Worm (Caenorhabditis elegans): Measurements from ENCODE around the gene Y44A6D.1.
A peak's percentile ranks its signal among the peaks of the same experiment; 100 is the strongest.

Gene Y44A6D.1

DNA sequence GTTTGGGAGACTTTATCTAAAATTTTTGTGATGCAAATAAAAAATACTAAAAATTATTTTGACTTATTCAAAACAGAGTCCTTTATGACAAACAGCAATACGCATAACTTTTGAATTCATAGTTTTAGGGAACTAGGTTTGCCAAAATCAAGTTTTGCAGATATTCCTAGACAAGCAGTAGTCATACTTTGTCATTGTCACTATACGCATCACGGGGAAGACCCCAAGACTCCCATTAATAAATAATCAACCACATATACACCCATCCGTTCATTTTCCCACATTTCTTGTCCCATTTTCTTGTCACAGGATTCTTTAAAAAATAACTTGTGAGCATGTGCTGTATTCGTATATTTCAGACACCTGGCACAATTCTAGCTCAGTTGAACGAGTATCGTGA is 24.6 kb upstream of the Y44A6D.1 start, which contains the start of gene Y44A6D.7:
Gene Y44A6D.7 (plus strand): TSS at position 301 of the 400 bp plus-strand sequence.
- TF ChIP-seq mls-2 (tag; optimal IDR thresholded peaks at IDR 0.05) (no peak), lin-32 (GFP tag; optimal IDR thresholded peaks at IDR 0.05) (no peak), lsy-2 (tag; optimal IDR thresholded peaks at IDR 0.05) (no peak), lin-13 (tag; optimal IDR thresholded peaks at IDR 0.05) (no peak), snpc-4 (tag; optimal IDR thresholded peaks at IDR 0.05) (no peak), elt-1 (tag; optimal IDR thresholded peaks at IDR 0.05; ENCODE audit: borderline replicate concordance, insufficient read depth) (no peak), unc-120 (tag; optimal IDR thresholded peaks at IDR 0.05; ENCODE audit: poor library complexity, severe bottlenecking) (no peak), nhr-237 (tag; optimal IDR thresholded peaks at IDR 0.05) (no peak), ham-2 (GFP tag; optimal IDR thresholded peaks at IDR 0.05) (no peak), nhr-76 (tag; optimal IDR thresholded peaks at IDR 0.05) (no peak), unc-39 (tag; optimal IDR thresholded peaks at IDR 0.05) (no peak), sptf-1 (tag; optimal IDR thresholded peaks at IDR 0.05) (no peak), sem-2 (GFP tag; optimal IDR thresholded peaks at IDR 0.05) (no peak), mab-5 (tag; optimal IDR thresholded peaks at IDR 0.05) (no peak), pha-4 (tag; optimal IDR thresholded peaks at IDR 0.05) (no peak)

ce11 chrV:20813646-20814045 is 23.8 kb upstream of the Y44A6D.1 start:
- no peak for TF ChIP-seq snpc-4 (tag; optimal IDR thresholded peaks at IDR 0.05)
- TF ChIP-seq mls-2 (tag; optimal IDR thresholded peaks at IDR 0.05): no peak
- no peak for TF ChIP-seq mab-5 (tag; optimal IDR thresholded peaks at IDR 0.05)

DNA sequence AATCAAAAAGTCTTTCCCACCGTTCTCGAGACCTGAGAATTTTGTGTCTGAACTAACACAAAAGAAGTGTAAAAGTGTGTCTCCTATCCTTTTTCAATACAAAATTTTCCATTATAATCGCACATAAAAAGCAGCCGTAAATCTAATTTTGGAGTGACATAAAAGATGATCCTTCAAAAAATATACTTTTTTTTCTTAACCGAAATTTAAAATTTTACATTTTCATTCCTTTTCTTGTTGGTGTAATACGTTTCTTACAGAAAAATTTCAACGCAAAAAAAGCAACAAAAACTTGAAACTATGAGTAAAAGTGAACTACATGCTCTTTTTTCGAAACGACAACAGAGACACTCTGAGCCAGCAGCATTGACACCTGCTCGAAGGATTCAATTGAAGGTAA is 17.2 kb upstream of the Y44A6D.1 start, which contains the start of gene Y44A6D.6:
Gene Y44A6D.6 (plus strand): TSS at position 301 of the 400 bp plus-strand sequence.
- TF ChIP-seq nhr-76 (tag; optimal IDR thresholded peaks at IDR 0.05) (no peak), ces-1 (GFP tag; optimal IDR thresholded peaks at IDR 0.05) (no peak), sptf-1 (tag; optimal IDR thresholded peaks at IDR 0.05) (no peak), pha-4 (tag; optimal IDR thresholded peaks at IDR 0.05) (no peak)

ce11 chrV:20802906-20803305 is 13.1 kb upstream of the Y44A6D.1 start, which contains the start of gene Y44A6D.5:
Y44A6D.5 (minus strand) TSS chrV:20803006.
- TF ChIP-seq lsy-2 (tag; optimal IDR thresholded peaks at IDR 0.05): no peak
- TF ChIP-seq ceh-83 (GFP tag; optimal IDR thresholded peaks at IDR 0.05): no peak
- TF ChIP-seq blmp-1 (tag; optimal IDR thresholded peaks at IDR 0.05): no peak
- no peak for TF ChIP-seq snpc-4 (tag; optimal IDR thresholded peaks at IDR 0.05)
- no peak for TF ChIP-seq ztf-11 (tag; optimal IDR thresholded peaks at IDR 0.05)
- TF ChIP-seq lin-32 (GFP tag; optimal IDR thresholded peaks at IDR 0.05): no peak
- TF ChIP-seq ces-1 (GFP tag; optimal IDR thresholded peaks at IDR 0.05): no peak
- no peak for TF ChIP-seq sptf-1 (tag; optimal IDR thresholded peaks at IDR 0.05)

DNA sequence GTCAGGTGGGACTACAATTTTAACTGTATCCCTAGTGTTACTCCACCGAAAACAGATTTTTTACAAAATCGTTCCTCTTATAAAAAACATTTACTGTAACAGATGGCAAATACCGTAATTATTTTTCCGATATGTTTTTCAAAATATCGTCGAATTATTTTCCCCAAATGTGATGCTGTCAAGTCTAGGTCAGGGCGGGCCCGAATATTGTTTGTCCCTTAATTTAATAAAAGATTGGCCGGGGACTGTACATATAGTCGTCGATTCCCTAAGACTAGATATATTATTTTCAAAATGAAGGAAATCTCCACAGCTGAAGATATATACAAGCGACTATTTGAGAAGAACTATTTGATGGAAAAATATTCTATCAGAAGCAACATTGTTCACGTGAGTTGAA is 8.1 kb upstream of the Y44A6D.1 start, which contains the start of gene sdf-9:
Gene sdf-9 (plus strand): TSS at position 301 of the 400 bp plus-strand sequence.
- TF ChIP-seq lsy-2 (tag; optimal IDR thresholded peaks at IDR 0.05): no peak
- no peak for TF ChIP-seq unc-120 (tag; optimal IDR thresholded peaks at IDR 0.05; ENCODE audit: poor library complexity, severe bottlenecking)
- TF ChIP-seq mep-1 (tag; optimal IDR thresholded peaks at IDR 0.05): no peak
- TF ChIP-seq mls-2 (tag; optimal IDR thresholded peaks at IDR 0.05): no peak
- no peak for TF ChIP-seq pha-4 (tag; optimal IDR thresholded peaks at IDR 0.05)
- TF ChIP-seq cnd-1 (tag; optimal IDR thresholded peaks at IDR 0.05): no peak
- no peak for TF ChIP-seq snpc-4 (tag; optimal IDR thresholded peaks at IDR 0.05)
- TF ChIP-seq ceh-39 (tag; optimal IDR thresholded peaks at IDR 0.05): no peak
- no peak for TF ChIP-seq sptf-1 (tag; optimal IDR thresholded peaks at IDR 0.05)
- TF ChIP-seq ham-2 (GFP tag; optimal IDR thresholded peaks at IDR 0.05): no peak
- no peak for TF ChIP-seq ces-1 (GFP tag; optimal IDR thresholded peaks at IDR 0.05)
- no peak for TF ChIP-seq M03D4.4 (tag; optimal IDR thresholded peaks at IDR 0.05)
- no peak for TF ChIP-seq nhr-12 (tag; optimal IDR thresholded peaks at IDR 0.05)
- no peak for TF ChIP-seq lin-32 (GFP tag; optimal IDR thresholded peaks at IDR 0.05)
- TF ChIP-seq zip-8 (tag; optimal IDR thresholded peaks at IDR 0.05): no peak
- TF ChIP-seq drap-1 (GFP tag; optimal IDR thresholded peaks at IDR 0.05): no peak

DNA sequence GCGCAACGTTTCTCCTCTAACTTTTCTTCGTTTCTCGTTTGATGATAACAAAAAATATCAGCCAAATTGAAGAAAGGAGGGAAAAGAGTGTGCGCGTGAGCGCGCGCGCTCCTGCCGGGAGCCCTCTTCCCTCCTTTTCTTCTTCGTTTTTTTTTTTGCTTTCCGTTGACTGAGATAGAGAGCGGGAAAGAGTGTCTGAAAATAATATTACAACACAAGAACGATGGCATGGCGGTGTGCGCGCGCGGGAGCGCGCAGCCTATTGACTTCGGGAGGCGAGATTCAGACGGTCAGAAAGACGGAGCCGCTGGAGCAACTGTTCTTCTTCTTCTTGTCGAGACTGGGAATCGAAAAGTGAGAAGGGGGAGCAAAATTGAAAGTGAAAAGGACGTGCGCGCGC is 3.9 kb upstream of the Y44A6D.1 start:
- TF ChIP-seq drap-1 (GFP tag; optimal IDR thresholded peaks at IDR 0.05) (peak; percentile 41), unc-62 (GFP tag; optimal IDR thresholded peaks at IDR 0.05) (peak; percentile 18), hlh-1 (tag; optimal IDR thresholded peaks at IDR 0.05) (peak; percentile 93), zip-8 (tag; optimal IDR thresholded peaks at IDR 0.05) (no peak), unc-120 (tag; optimal IDR thresholded peaks at IDR 0.05; ENCODE audit: poor library complexity, severe bottlenecking) (peak; percentile 72)

All from whole organism, mixed stage, embryonic.